Fruit fly (Drosophila melanogaster): ENCODE results near the gene CG42331.

Gene CG42331

DNA sequence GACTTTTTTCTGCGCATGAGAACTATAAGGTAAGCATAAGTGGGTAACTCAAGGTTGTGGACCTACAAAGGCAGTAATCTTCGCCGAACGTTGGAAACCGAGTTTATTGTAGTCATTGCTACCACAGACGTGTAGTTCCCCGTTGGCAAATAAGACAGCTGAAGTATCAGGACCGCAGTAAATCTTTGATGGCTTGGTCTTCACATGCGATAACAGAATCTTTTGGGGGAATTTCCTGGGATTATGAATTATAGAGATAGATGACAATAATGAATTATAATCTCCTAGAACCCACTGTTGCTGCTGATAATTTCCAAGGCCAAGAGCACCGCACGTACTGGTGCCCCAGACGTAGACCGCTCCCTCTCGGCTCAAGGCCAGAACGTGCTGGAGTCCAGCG, 51.1 kb downstream of the CG42331 start:
- TF ChIP-seq da (GFP tag; optimal IDR thresholded peaks at IDR 0.05) = no peak
- no peak for TF ChIP-seq CG11560 (tag; IDR thresholded peaks at IDR 0.05)
- TF ChIP-seq Hmr (GFP tag; optimal IDR thresholded peaks at IDR 0.05) = no peak
- TF ChIP-seq CG6272 (GFP tag; IDR thresholded peaks at IDR 0.05) = no peak

DNA sequence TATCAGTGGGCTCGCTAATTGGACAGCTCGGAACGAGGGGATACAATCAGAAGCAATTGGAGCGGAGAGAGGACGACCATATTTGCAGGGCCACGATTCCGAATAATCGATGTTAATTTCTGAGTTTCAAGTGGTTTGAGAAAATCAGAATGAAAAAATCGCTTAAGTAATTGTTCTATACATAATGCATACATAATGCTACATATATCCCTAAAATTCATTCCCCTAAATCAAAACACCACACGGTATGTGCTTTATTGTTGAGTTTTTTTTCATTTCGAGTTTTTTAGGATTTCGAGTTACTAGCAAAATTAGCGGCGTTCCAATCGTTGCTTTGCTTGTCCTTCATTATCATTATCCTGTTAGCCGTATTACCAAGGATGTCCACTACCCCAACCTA, 53.6 kb downstream of the CG42331 start, which contains the start of gene niki:
Gene niki (minus strand): TSS at position 101 of the 400 bp plus-strand sequence.
- TF ChIP-seq dysf (GFP tag; IDR thresholded peaks at IDR 0.05) (no peak), prd (optimal IDR thresholded peaks at IDR 0.05) (no peak), prd (GFP tag; IDR thresholded peaks at IDR 0.05) (no peak), Hand (GFP tag; optimal IDR thresholded peaks at IDR 0.05) (no peak), onecut (GFP tag; IDR thresholded peaks at IDR 0.05) (no peak), CG42726 (GFP tag; IDR thresholded peaks at IDR 0.05; ENCODE audit: partially characterized antibody) (no peak), CG7372 (GFP tag; IDR thresholded peaks at IDR 0.05) (no peak)

- TF ChIP-seq CG16863 (GFP tag; optimal IDR thresholded peaks at IDR 0.05) = no peak
- peak; percentile 22 for TF ChIP-seq pzg (GFP tag; optimal IDR thresholded peaks at IDR 0.05)
- no peak for TF ChIP-seq CG16779 (GFP tag; IDR thresholded peaks at IDR 0.05)
- TF ChIP-seq tio (GFP tag; optimal IDR thresholded peaks at IDR 0.05) = no peak
- no peak for TF ChIP-seq fd96Cb (tag; optimal IDR thresholded peaks at IDR 0.05)
- no peak for TF ChIP-seq Dip2 (GFP tag; IDR thresholded peaks at IDR 0.05)
- no peak for TF ChIP-seq CG7963 (GFP tag; IDR thresholded peaks at IDR 0.05; ENCODE audit: partially characterized antibody)
- TF ChIP-seq CG17186 (GFP tag; optimal IDR thresholded peaks at IDR 0.05) = no peak
- peak; percentile 42 for TF ChIP-seq YL-1 (GFP tag; optimal IDR thresholded peaks at IDR 0.05)
- TF ChIP-seq CG16813 (GFP tag; IDR thresholded peaks at IDR 0.05; ENCODE audit: partially characterized antibody) = no peak
- no peak for TF ChIP-seq CG6689 (GFP tag; IDR thresholded peaks at IDR 0.05)
- TF ChIP-seq Deaf1 (tag; optimal IDR thresholded peaks at IDR 0.05) = no peak
- TF ChIP-seq CG7786 (GFP tag; optimal IDR thresholded peaks at IDR 0.05) = no peak
- no peak for TF ChIP-seq Fer1 (GFP tag; optimal IDR thresholded peaks at IDR 0.05)
- peak; percentile 53 for TF ChIP-seq Med (GFP tag)
- peak; percentile 13 for TF ChIP-seq CG15514 (GFP tag; optimal IDR thresholded peaks at IDR 0.05)
- TF ChIP-seq CG13624 (GFP tag; optimal IDR thresholded peaks at IDR 0.05) = no peak
- no peak for TF ChIP-seq Hmx (GFP tag; optimal IDR thresholded peaks at IDR 0.05)
- TF ChIP-seq sens-2 (GFP tag; IDR thresholded peaks at IDR 0.05) = no peak
- TF ChIP-seq ken (GFP tag; IDR thresholded peaks at IDR 0.05) = no peak
- TF ChIP-seq Doc2 (GFP tag; IDR thresholded peaks at IDR 0.05) = no peak
- TF ChIP-seq CG10543 (GFP tag; optimal IDR thresholded peaks at IDR 0.05) = no peak
- no peak for TF ChIP-seq Antp (GFP tag; optimal IDR thresholded peaks at IDR 0.05)
- no peak for TF ChIP-seq sim (GFP tag; IDR thresholded peaks at IDR 0.05)
- TF ChIP-seq slbo (GFP tag; IDR thresholded peaks at IDR 0.05) = no peak
- no peak for TF ChIP-seq Meics (GFP tag; optimal IDR thresholded peaks at IDR 0.05)
- TF ChIP-seq CG10654 (GFP tag; optimal IDR thresholded peaks at IDR 0.05) = no peak
- no peak for TF ChIP-seq unc-4 (GFP tag; IDR thresholded peaks at IDR 0.05; ENCODE audit: partially characterized antibody)
- peak; percentile 6; the same call in 1 of the 3 replicates for TF ChIP-seq CG11695 (GFP tag; IDR thresholded peaks at IDR 0.05)
- TF ChIP-seq insv (GFP tag; optimal IDR thresholded peaks at IDR 0.05) = no peak
- TF ChIP-seq knrl (GFP tag; IDR thresholded peaks at IDR 0.05; ENCODE audit: partially characterized antibody) = no peak
- TF ChIP-seq MESR4 (GFP tag; optimal IDR thresholded peaks at IDR 0.05) = peak; percentile 1
- TF ChIP-seq Fer2 (tag; optimal IDR thresholded peaks at IDR 0.05) = no peak
- no peak for TF ChIP-seq CG12299 (tag; optimal IDR thresholded peaks at IDR 0.05)
- no peak for TF ChIP-seq HLH3B (GFP tag; IDR thresholded peaks at IDR 0.05)
- TF ChIP-seq CG2129 (GFP tag; IDR thresholded peaks at IDR 0.05; ENCODE audit: partially characterized antibody) = no peak
- TF ChIP-seq ewg (GFP tag; optimal IDR thresholded peaks at IDR 0.05) = peak; percentile 99
- no peak for TF ChIP-seq CG14965 (GFP tag; optimal IDR thresholded peaks at IDR 0.05; ENCODE audit: borderline replicate concordance)
Observed at dm6 chr3R:24828234-24828633, 56.3 kb downstream of the CG42331 start, which contains the start of gene RabX4. TSS of gene RabX4 (minus strand) at chr3R:24828409.
